Fruit fly (Drosophila melanogaster) whole organism, pupa: ENCODE measurements around the gene Irk3.

Experiments
- CG12605 ChIP-seq: fragments of 200-800 bp; sonication (Bioruptor generic); IDR thresholded peaks from 2 replicates; pipeline ENCODE4 v1.3.6; 2022; ENCODE audit warnings: missing biosample characterization, missing genetic modification characterization
- CG15710 ChIP-seq: fragments of 200-800 bp; sonication (Bioruptor generic); optimal IDR thresholded peaks from 2 replicates; lab custom pipeline; 2018; ENCODE audit warnings: missing biosample characterization, mild to moderate bottlenecking, missing genetic modification characterization, moderate library complexity
- CG32121 ChIP-seq: fragments of 200-800 bp; sonication (Bioruptor generic); IDR thresholded peaks from 2 replicates; pipeline ENCODE4 v1.3.6; 2022; ENCODE audit warnings: missing biosample characterization, missing genetic modification characterization
- CG34367 ChIP-seq: fragments of 200-800 bp; sonication (Bioruptor generic); optimal IDR thresholded peaks from 2 replicates; lab custom pipeline; 2018; ENCODE audit warnings: missing biosample characterization, mild to moderate bottlenecking, missing genetic modification characterization
- CG4496 ChIP-seq: fragments of 200-800 bp; sonication (Bioruptor generic); IDR thresholded peaks from 3 replicates; pipeline ENCODE4 v1.3.6; 2022; ENCODE audit warnings: missing biosample characterization, missing genetic modification characterization
- CG8301 ChIP-seq: fragments of 200-800 bp; sonication (Bioruptor generic); optimal IDR thresholded peaks from 2 replicates; lab custom pipeline; 2018; ENCODE audit warnings: missing biosample characterization, mild to moderate bottlenecking, missing genetic modification characterization
- CG9948 ChIP-seq: fragments of 200-800 bp; sonication (Bioruptor generic); optimal IDR thresholded peaks from 2 replicates; lab custom pipeline; 2018; ENCODE audit warnings: missing biosample characterization, mild to moderate bottlenecking, missing genetic modification characterization, moderate library complexity
- EcR ChIP-seq: fragments of 200-800 bp; sonication (Bioruptor generic); optimal IDR thresholded peaks from 3 replicates; lab custom pipeline; 2019; ENCODE audit warnings: missing biosample characterization, missing genetic modification characterization, mild to moderate bottlenecking, moderate library complexity, missing genetic modification reagents
- Pif1A ChIP-seq: fragments of 200-800 bp; sonication (Bioruptor generic); optimal IDR thresholded peaks from 3 replicates; lab custom pipeline; 2016; ENCODE audit warnings: missing biosample characterization, missing genetic modification characterization
- rn ChIP-seq: fragments of 200-800 bp; sonication (Bioruptor generic); IDR thresholded peaks from 2 replicates; pipeline ENCODE4 v1.3.6; 2022; ENCODE audit warnings: missing biosample characterization, missing genetic modification characterization

DNA sequence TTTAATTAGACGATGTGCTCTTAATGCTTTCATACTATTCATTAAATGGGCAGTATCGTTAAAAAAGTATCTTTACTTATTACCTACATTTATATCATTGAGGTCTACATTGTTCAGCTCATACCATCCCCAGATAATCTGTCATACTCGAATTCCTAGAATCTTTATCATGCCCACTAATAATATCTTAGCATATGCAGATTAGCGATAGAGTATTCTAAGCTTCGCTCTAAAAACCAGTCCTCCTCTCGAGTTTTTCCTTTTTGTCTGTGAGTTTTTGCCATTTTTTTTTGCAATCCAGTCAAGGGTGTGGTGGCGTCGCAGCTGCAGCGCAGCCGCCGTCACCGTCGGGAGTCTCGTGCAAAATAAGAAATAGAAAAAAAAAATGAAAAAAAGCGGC lies 39.3 kb upstream of the Irk3 start:
- TF ChIP-seq CG34367 (tag; lab: Kevin White, UChicago) (peak; percentile 14), CG9948 (tag; lab: Kevin White, UChicago) (peak; percentile 60), rn (peak; percentile 64; the same call in 1 of the 2 replicates), CG8301 (tag; lab: Kevin White, UChicago) (peak; percentile 77), Pif1A (peak; percentile 41), CG32121 (0 out of 2 replicates have a peak, but pooled peaks have one; percentile 23), CG12605 (peak; percentile 66; the same call in 1 of the 2 replicates), CG15710 (no peak), EcR (GFP tag; lab: Kevin White, UChicago) (no peak), CG4496 (GFP tag; lab: Robert Waterston, UW) (peak; percentile 63; the same call in 2 of the 3 replicates)
